Worm (Caenorhabditis elegans): Measurements from ENCODE around the gene btb-4.
"Not testable (repeated sequence)": the region's sequence is repeated elsewhere in the genome, so short reads cannot be mapped to it uniquely, and the experiment has no call there.

ce11 chrII:2067451-2068021 is 35.4 kb downstream of the btb-4 start, which contains the start of gene F07E5.12:
- TF ChIP-seq nhr-237 (tag; optimal IDR thresholded peaks at IDR 0.05); spr-1 (tag; optimal IDR thresholded peaks at IDR 0.05); zfp-3 (GFP tag; conservative IDR thresholded peaks at IDR 0.05); aly-2 (tag; optimal IDR thresholded peaks at IDR 0.05); fos-1 (tag; optimal IDR thresholded peaks at IDR 0.05); egl-27 (tag; optimal IDR thresholded peaks at IDR 0.05): not testable (repeated sequence)
- peak; percentile 23 for TF ChIP-seq aha-1 (tag)
